Worm (Caenorhabditis elegans) whole organism, mixed stage, embryonic: ENCODE results near the gene seu-1.

Source experiments
- bed-3 ChIP-seq: fragments of 200-800 bp; sonication (Bioruptor generic); optimal IDR thresholded peaks from 3 replicates; lab custom pipeline; 2018; ENCODE audit warnings: mild to moderate bottlenecking, missing genetic modification characterization, moderate library complexity, missing compliant biosample characterization
- cnd-1 ChIP-seq: fragments of 200-800 bp; sonication (Bioruptor generic); optimal IDR thresholded peaks from 2 replicates; lab custom pipeline; 2018; ENCODE audit warnings: mild to moderate bottlenecking, missing genetic modification characterization, missing compliant biosample characterization
- elt-1 ChIP-seq: sonication (generic microtip); optimal IDR thresholded peaks from 2 replicates; lab custom pipeline; 2017; ENCODE audit warnings: missing genetic modification characterization, mild to moderate bottlenecking, missing compliant biosample characterization, antibody characterized with exemption, moderate library complexity, borderline replicate concordance; ENCODE audit not compliant: insufficient read depth
- elt-3 ChIP-seq: fragments of 150-350 bp; optimal IDR thresholded peaks from 2 replicates; lab custom pipeline; 2014; ENCODE audit warnings: missing biosample characterization, missing genetic modification characterization
- nhr-2 ChIP-seq: fragments of 150-350 bp; optimal IDR thresholded peaks from 2 replicates; lab custom pipeline; 2014; ENCODE audit warnings: missing biosample characterization, missing genetic modification characterization
- nhr-237 ChIP-seq: fragments of 150-350 bp; optimal IDR thresholded peaks from 2 replicates; lab custom pipeline; 2014; ENCODE audit warnings: missing biosample characterization, missing genetic modification characterization
- nhr-76 ChIP-seq: sonication (generic microtip); optimal IDR thresholded peaks from 2 replicates; lab custom pipeline; 2017; ENCODE audit warnings: missing biosample characterization, missing genetic modification characterization
- pha-4 ChIP-seq: fragments of 150-350 bp; optimal IDR thresholded peaks from 2 replicates; lab custom pipeline; 2018; ENCODE audit warnings: missing biosample characterization, missing genetic modification reagents, missing genetic modification characterization
- snpc-4 ChIP-seq: fragments of 150-350 bp; optimal IDR thresholded peaks from 2 replicates; lab custom pipeline; 2014; ENCODE audit warnings: missing biosample characterization, missing genetic modification characterization
- unc-39 ChIP-seq: fragments of 150-350 bp; optimal IDR thresholded peaks from 2 replicates; lab custom pipeline; 2014; ENCODE audit warnings: missing biosample characterization, missing genetic modification characterization
- unc-62 ChIP-seq: fragments of 150-350 bp; optimal IDR thresholded peaks from 2 replicates; lab custom pipeline; 2014; ENCODE audit warnings: missing biosample characterization, missing genetic modification reagents, missing genetic modification characterization

- no peak for TF ChIP-seq nhr-237 (tag; lab: Kevin White, UChicago)
- no peak for TF ChIP-seq unc-39 (tag; lab: Kevin White, UChicago)
- TF ChIP-seq nhr-2 (tag; lab: Kevin White, UChicago): no peak
- TF ChIP-seq cnd-1 (tag; lab: Kevin White, UChicago): no peak
- no peak for TF ChIP-seq elt-3 (tag; lab: Kevin White, UChicago)
- TF ChIP-seq bed-3: no peak
- TF ChIP-seq snpc-4 (tag; lab: Kevin White, UChicago): no peak
- no peak for TF ChIP-seq elt-1 (tag; lab: Kevin White, UChicago)
- no peak for TF ChIP-seq pha-4 (tag; lab: Kevin White, UChicago)
- no peak for TF ChIP-seq nhr-76 (tag; lab: Kevin White, UChicago)
- TF ChIP-seq unc-62 (GFP tag; lab: Kevin White, UChicago): no peak
Observed at ce11 chrIV:6342876-6343275, 13.4 kb downstream of the seu-1 start, which contains the start of gene Y73B6BL.14.
